Fruit fly (Drosophila melanogaster) whole organism, embryonic: Measurements from ENCODE around the gene CG14537.

Experiments
- CG10321 ChIP-seq: fragments of 200-800 bp; sonication (Bioruptor generic); IDR thresholded peaks from 2 replicates; pipeline ENCODE4 v1.3.6; 2022; ENCODE audit warnings: missing biosample characterization, missing genetic modification characterization
- CG11696 ChIP-seq: fragments of 200-800 bp; sonication (Bioruptor generic); IDR thresholded peaks from 2 replicates; pipeline ENCODE4 v1.3.6; 2022; ENCODE audit warnings: missing biosample characterization, missing genetic modification characterization
- CG11723 ChIP-seq: fragments of 200-800 bp; sonication (Bioruptor generic); optimal IDR thresholded peaks from 2 replicates; lab custom pipeline; 2017; ENCODE audit warnings: missing biosample characterization, mild to moderate bottlenecking, missing genetic modification characterization
- CG1233 ChIP-seq: fragments of 200-800 bp; sonication (Bioruptor generic); optimal IDR thresholded peaks from 4 replicates; lab custom pipeline; 2018; ENCODE audit warnings: missing biosample characterization, mild to moderate bottlenecking, missing genetic modification characterization
- CG14860 ChIP-seq: fragments of 200-800 bp; sonication (Bioruptor generic); IDR thresholded peaks from 3 replicates; pipeline ENCODE4 v1.3.6; 2022; ENCODE audit warnings: missing biosample characterization, missing genetic modification characterization; ENCODE audit not compliant: partially characterized antibody
- CG15073 ChIP-seq: fragments of 200-800 bp; sonication (Bioruptor generic); optimal IDR thresholded peaks from 2 replicates; lab custom pipeline; 2016; ENCODE audit warnings: missing biosample characterization, missing genetic modification characterization
- CG15514 ChIP-seq: fragments of 200-800 bp; sonication (Bioruptor generic); optimal IDR thresholded peaks from 3 replicates; lab custom pipeline; 2017; ENCODE audit warnings: missing biosample characterization, missing genetic modification characterization, mild to moderate bottlenecking, moderate library complexity, missing genetic modification reagents
- CG1647 ChIP-seq: fragments of 200-800 bp; sonication (Bioruptor generic); optimal IDR thresholded peaks from 3 replicates; lab custom pipeline; 2016; ENCODE audit warnings: missing biosample characterization, missing genetic modification characterization
- CG16779 ChIP-seq: fragments of 200-800 bp; sonication (Bioruptor generic); IDR thresholded peaks from 2 replicates; pipeline ENCODE4 v1.3.6; 2022; ENCODE audit warnings: missing biosample characterization, missing genetic modification characterization
- CG17186 ChIP-seq: fragments of 200-800 bp; sonication (Bioruptor generic); optimal IDR thresholded peaks from 3 replicates; lab custom pipeline; 2017; ENCODE audit warnings: missing biosample characterization, missing genetic modification reagents, missing genetic modification characterization
- CG18476 ChIP-seq: fragments of 200-800 bp; sonication (Bioruptor generic); optimal IDR thresholded peaks from 2 replicates; lab custom pipeline; 2016; ENCODE audit warnings: missing biosample characterization, mild to moderate bottlenecking, missing genetic modification characterization
- CG2116 ChIP-seq: fragments of 200-800 bp; sonication (Bioruptor generic); optimal IDR thresholded peaks from 3 replicates; lab custom pipeline; 2018; ENCODE audit warnings: missing biosample characterization, mild to moderate bottlenecking, missing genetic modification characterization
- CG2120 ChIP-seq: fragments of 200-800 bp; sonication (Bioruptor generic); optimal IDR thresholded peaks from 3 replicates; lab custom pipeline; 2016; ENCODE audit warnings: missing biosample characterization, missing genetic modification characterization
- CG31388 ChIP-seq: fragments of 200-800 bp; sonication (Bioruptor generic); optimal IDR thresholded peaks from 2 replicates; lab custom pipeline; 2016; ENCODE audit warnings: missing biosample characterization, missing genetic modification characterization
- CG5180 ChIP-seq: fragments of 200-800 bp; sonication (Bioruptor generic); optimal IDR thresholded peaks from 3 replicates; lab custom pipeline; 2017; ENCODE audit warnings: missing biosample characterization, missing genetic modification characterization, mild to moderate bottlenecking, moderate library complexity, missing genetic modification reagents
- CG8290 ChIP-seq, 3 experiments: fragments of 200-800 bp; sonication (Bioruptor generic); optimal IDR thresholded peaks; 2 replicates each; lab custom pipeline; 2016 to 2019; ENCODE audit warnings: missing biosample characterization in 3 of 3, missing genetic modification characterization in 3 of 3, mild to moderate bottlenecking in 2 of 3, moderate library complexity in 1 of 3
- CG8388 ChIP-seq: fragments of 200-800 bp; sonication (Bioruptor generic); optimal IDR thresholded peaks from 2 replicates; lab custom pipeline; 2019; ENCODE audit warnings: missing biosample characterization, mild to moderate bottlenecking, missing genetic modification characterization, moderate library complexity
- CTCF ChIP-seq: fragments of 200-800 bp; sonication (Bioruptor generic); optimal IDR thresholded peaks from 2 replicates; lab custom pipeline; 2017; ENCODE audit warnings: missing biosample characterization, mild to moderate bottlenecking, missing genetic modification characterization, moderate library complexity
- CrebB ChIP-seq: fragments of 200-800 bp; sonication (Bioruptor generic); optimal IDR thresholded peaks from 3 replicates; lab custom pipeline; 2018; ENCODE audit warnings: missing biosample characterization, mild to moderate bottlenecking, missing genetic modification characterization
- Deaf1 ChIP-seq: fragments of 200-800 bp; optimal IDR thresholded peaks from 3 replicates; lab custom pipeline; 2019; ENCODE audit warnings: missing biosample characterization, mild to moderate bottlenecking, missing genetic modification characterization, moderate library complexity
- Dfd ChIP-seq, 2 experiments: fragments of >200 bp; optimal IDR thresholded peaks; 2 replicates each; lab custom pipeline; 2017; ENCODE audit warnings: missing biosample characterization in 2 of 2, missing genetic modification characterization in 2 of 2
- Drgx ChIP-seq: fragments of 200-800 bp; sonication (Bioruptor generic); IDR thresholded peaks from 2 replicates; pipeline ENCODE4 v1.3.6; 2022; ENCODE audit warnings: missing biosample characterization, missing genetic modification characterization
- E2f1 ChIP-seq: fragments of 200-800 bp; sonication (Bioruptor generic); IDR thresholded peaks from 2 replicates; pipeline ENCODE4 v1.3.6; 2022; ENCODE audit warnings: missing biosample characterization, missing genetic modification characterization
- Eip74EF ChIP-seq, 2 experiments: fragments of 200-800 bp in 1 of 2; fragments of >200 bp in 1 of 2; sonication (Bioruptor generic) in 1 of 2; optimal IDR thresholded peaks; 2 replicates each; lab custom pipeline; 2017 to 2019; ENCODE audit warnings: missing biosample characterization in 2 of 2, missing genetic modification characterization in 2 of 2, mild to moderate bottlenecking in 1 of 2, moderate library complexity in 1 of 2
- HHEX ChIP-seq: fragments of 200-800 bp; sonication (Bioruptor generic); optimal IDR thresholded peaks from 3 replicates; lab custom pipeline; 2017; ENCODE audit warnings: missing biosample characterization, mild to moderate bottlenecking, missing genetic modification characterization, missing genetic modification reagents
- HmgD ChIP-seq: fragments of 200-800 bp; sonication (Bioruptor generic); optimal IDR thresholded peaks from 3 replicates; lab custom pipeline; 2016; ENCODE audit warnings: missing biosample characterization, missing genetic modification characterization
- Kr ChIP-seq: fragments of 200-800 bp; sonication (Bioruptor generic); optimal IDR thresholded peaks from 2 replicates; lab custom pipeline; 2017; ENCODE audit warnings: missing biosample characterization, mild to moderate bottlenecking, missing genetic modification characterization
- NC2β ChIP-seq: fragments of 200-800 bp; sonication (Bioruptor generic); optimal IDR thresholded peaks from 2 replicates; lab custom pipeline; 2016; ENCODE audit warnings: missing biosample characterization, missing genetic modification characterization
- Nf-YC ChIP-seq: fragments of 200-800 bp; optimal IDR thresholded peaks from 3 replicates; lab custom pipeline; 2019; ENCODE audit warnings: missing biosample characterization, mild to moderate bottlenecking, missing genetic modification characterization, moderate library complexity
- Opbp ChIP-seq: fragments of 200-800 bp; sonication (Bioruptor generic); IDR thresholded peaks from 3 replicates; pipeline ENCODE4 v1.3.6; 2022; ENCODE audit warnings: missing biosample characterization, missing genetic modification characterization; ENCODE audit not compliant: partially characterized antibody
- Poxn ChIP-seq: fragments of 200-800 bp; sonication (Bioruptor generic); IDR thresholded peaks from 2 replicates; pipeline ENCODE4 v1.3.6; 2022; ENCODE audit warnings: missing biosample characterization, missing genetic modification characterization
- Side ChIP-seq: fragments of 200-800 bp; sonication (Bioruptor generic); optimal IDR thresholded peaks from 2 replicates; lab custom pipeline; 2016; ENCODE audit warnings: missing biosample characterization, missing genetic modification characterization
- Xbp1 ChIP-seq: fragments of 200-800 bp; sonication (Bioruptor generic); optimal IDR thresholded peaks from 3 replicates; lab custom pipeline; 2016; ENCODE audit warnings: missing biosample characterization, mild to moderate bottlenecking, missing genetic modification characterization
- ac ChIP-seq: fragments of 200-800 bp; sonication (Bioruptor generic); optimal IDR thresholded peaks from 3 replicates; lab custom pipeline; 2017; ENCODE audit warnings: missing biosample characterization, mild to moderate bottlenecking, missing genetic modification characterization
- ap ChIP-seq: fragments of 200-800 bp; sonication (Bioruptor generic); IDR thresholded peaks from 2 replicates; pipeline ENCODE4 v1.3.6; 2022; ENCODE audit warnings: missing biosample characterization, missing genetic modification characterization
- chif ChIP-seq, 2 experiments: fragments of 200-800 bp; sonication (Bioruptor generic); optimal IDR thresholded peaks; 3 replicates each; lab custom pipeline; 2016; ENCODE audit warnings: missing biosample characterization in 2 of 2, missing genetic modification characterization in 2 of 2
- ci ChIP-seq: fragments of 200-800 bp; sonication (Bioruptor generic); IDR thresholded peaks from 3 replicates; pipeline ENCODE4 v1.3.6; 2022; ENCODE audit warnings: missing biosample characterization, missing genetic modification characterization
- emc ChIP-seq: fragments of 200-800 bp; sonication (Bioruptor generic); optimal IDR thresholded peaks from 2 replicates; lab custom pipeline; 2016; ENCODE audit warnings: missing biosample characterization, missing genetic modification characterization
- inv ChIP-seq: fragments of 200-800 bp; sonication (Bioruptor generic); IDR thresholded peaks from 2 replicates; pipeline ENCODE4 v1.3.6; 2022; ENCODE audit warnings: missing biosample characterization, missing genetic modification characterization; ENCODE audit not compliant: partially characterized antibody
- lab ChIP-seq: fragments of 200-800 bp; sonication (Bioruptor generic); optimal IDR thresholded peaks from 3 replicates; lab custom pipeline; 2017; ENCODE audit warnings: missing biosample characterization, missing genetic modification characterization, mild to moderate bottlenecking, moderate library complexity, missing genetic modification reagents
- nerfin-2 ChIP-seq: fragments of 200-800 bp; sonication (Bioruptor generic); IDR thresholded peaks from 2 replicates; pipeline ENCODE4 v1.3.6; 2022; ENCODE audit warnings: missing biosample characterization, missing genetic modification characterization; ENCODE audit not compliant: partially characterized antibody
- pan ChIP-seq, 4 experiments: fragments of >200 bp in 3 of 4; fragments of 200-800 bp in 1 of 4; sonication (Bioruptor generic) in 1 of 4; optimal IDR thresholded peaks in 3 of 4; IDR thresholded peaks in 1 of 4; 2 replicates each; pipeline versions ENCODE4 v1.3.6 to Lab custom; 2017 to 2022; ENCODE audit warnings: missing biosample characterization in 2 of 4, missing genetic modification characterization in 2 of 4, mixed read lengths in 1 of 4
- psq ChIP-seq: fragments of 200-800 bp; sonication (Bioruptor generic); optimal IDR thresholded peaks from 2 replicates; lab custom pipeline; 2017; ENCODE audit warnings: missing biosample characterization, missing genetic modification characterization
- row ChIP-seq: fragments of 200-800 bp; sonication (Bioruptor generic); IDR thresholded peaks from 3 replicates; pipeline ENCODE4 v1.3.6; 2022; ENCODE audit warnings: missing biosample characterization, missing genetic modification characterization
- sim ChIP-seq: fragments of 200-800 bp; sonication (Bioruptor generic); IDR thresholded peaks from 2 replicates; pipeline ENCODE4 v1.3.6; 2022; ENCODE audit warnings: missing biosample characterization, missing genetic modification characterization
- so ChIP-seq: fragments of 200-800 bp; sonication (Bioruptor generic); IDR thresholded peaks from 3 replicates; pipeline ENCODE4 v1.3.6; 2022; ENCODE audit warnings: missing biosample characterization, missing genetic modification characterization
- ssp ChIP-seq: fragments of 200-800 bp; sonication (Bioruptor generic); IDR thresholded peaks from 2 replicates; pipeline ENCODE4 v1.3.6; 2022; ENCODE audit warnings: missing biosample characterization, missing genetic modification characterization
- stwl ChIP-seq: fragments of 200-800 bp; sonication (Bioruptor generic); optimal IDR thresholded peaks from 3 replicates; lab custom pipeline; 2018; ENCODE audit warnings: missing biosample characterization, mild to moderate bottlenecking, missing genetic modification characterization, moderate library complexity
- sug ChIP-seq: fragments of 200-800 bp; optimal IDR thresholded peaks from 2 replicates; lab custom pipeline; 2019; ENCODE audit warnings: missing biosample characterization, mild to moderate bottlenecking, missing genetic modification characterization, moderate library complexity
- trh ChIP-seq: fragments of 200-800 bp; sonication (Bioruptor generic); optimal IDR thresholded peaks from 2 replicates; lab custom pipeline; 2016; ENCODE audit warnings: missing biosample characterization, missing genetic modification characterization

The CG14537 gene

dm6 chr2L:7809699-7810088, 30.6 kb upstream of the CG14537 start (continued):
- no peak; the same call in 1 of the 2 replicates for TF ChIP-seq E2f1 (GFP tag; lab: Robert Waterston, UW)
- no peak for TF ChIP-seq CG18476 (GFP tag; lab: Kevin White, UChicago)
- TF ChIP-seq ssp (GFP tag; lab: Robert Waterston, UW): no peak
- no peak for TF ChIP-seq CG8290 (GFP tag; optimal IDR thresholded peaks at IDR 0.05; lab: Kevin White, UChicago)
- TF ChIP-seq CG8290 (tag; optimal IDR thresholded peaks at IDR 0.05; lab: Kevin White, UChicago): peak in 1 of 2 experiments; percentile 49
- peak; percentile 32; the same call in 1 of the 3 replicates for TF ChIP-seq Opbp (GFP tag; lab: Robert Waterston, UW)
- no peak for TF ChIP-seq CG2116 (GFP tag; lab: Kevin White, UChicago)
- peak; percentile 26; the same call in 1 of the 2 replicates for TF ChIP-seq nerfin-2 (GFP tag; lab: Robert Waterston, UW)
- no peak for TF ChIP-seq CG14860 (GFP tag; lab: Robert Waterston, UW)
- peak; percentile 60; the same call in 1 of the 3 replicates for TF ChIP-seq ci
- no peak for TF ChIP-seq stwl (tag; lab: Kevin White, UChicago)
- TF ChIP-seq pan (optimal IDR thresholded peaks at IDR 0.05; lab: Kevin White, UChicago): no peak
- peak in 1 of 2 experiments; percentile 43 for TF ChIP-seq pan (GFP tag; optimal IDR thresholded peaks at IDR 0.05 in 1 of 2, IDR thresholded peaks at IDR 0.05 in 1 of 2)
- TF ChIP-seq Drgx: no peak; the same call in 1 of the 2 replicates
- peak; percentile 27; the same call in 1 of the 3 replicates for TF ChIP-seq row (GFP tag; lab: Robert Waterston, UW)
- no peak for TF ChIP-seq CG31388 (GFP tag; lab: Kevin White, UChicago)
- TF ChIP-seq Side: no peak
- TF ChIP-seq psq (GFP tag; lab: Kevin White, UChicago): no peak
- TF ChIP-seq HHEX: no peak
- TF ChIP-seq ac (GFP tag; lab: Kevin White, UChicago): no peak
- no peak for TF ChIP-seq ap (GFP tag; lab: Robert Waterston, UW)
- no peak for TF ChIP-seq Xbp1 (GFP tag; lab: Kevin White, UChicago)
- no peak for TF ChIP-seq CG8388
- no peak for TF ChIP-seq CG15073 (GFP tag; lab: Kevin White, UChicago)
- TF ChIP-seq CG5180 (GFP tag; lab: Kevin White, UChicago): no peak
- no peak for TF ChIP-seq inv (GFP tag; lab: Robert Waterston, UW)
- peak; percentile 29 for TF ChIP-seq CG2120 (GFP tag; lab: Kevin White, UChicago)
- peak; percentile 46 for TF ChIP-seq lab (GFP tag; lab: Kevin White, UChicago)
- TF ChIP-seq CG1233 (GFP tag; lab: Kevin White, UChicago): no peak
- TF ChIP-seq CG15514 (GFP tag; lab: Kevin White, UChicago): peak; percentile 31
- TF ChIP-seq chif (GFP tag; optimal IDR thresholded peaks at IDR 0.05; lab: Kevin White, UChicago): no peak
- TF ChIP-seq emc (GFP tag; lab: Kevin White, UChicago): no peak
- peak; percentile 18 for TF ChIP-seq Deaf1 (tag; lab: Kevin White, UChicago)
- no peak for TF ChIP-seq CrebB (tag; lab: Kevin White, UChicago)
- no peak for TF ChIP-seq CG16779 (GFP tag; lab: Robert Waterston, UW)
- no peak for TF ChIP-seq CG1647 (GFP tag; lab: Kevin White, UChicago)
- no peak for TF ChIP-seq so (GFP tag; lab: Robert Waterston, UW)
- no peak for TF ChIP-seq Kr (GFP tag; lab: Kevin White, UChicago)
- TF ChIP-seq trh (GFP tag; lab: Kevin White, UChicago): no peak
- no peak for TF ChIP-seq Dfd (GFP tag; optimal IDR thresholded peaks at IDR 0.05; lab: Kevin White, UChicago)
- no peak for TF ChIP-seq CTCF (GFP tag; lab: Kevin White, UChicago)
- no peak for TF ChIP-seq CG10321 (GFP tag; lab: Robert Waterston, UW)
- peak; percentile 15 for TF ChIP-seq Nf-YC (tag; lab: Kevin White, UChicago)
- TF ChIP-seq CG11723: no peak
- no peak for TF ChIP-seq CG17186
- TF ChIP-seq HmgD (GFP tag; lab: Kevin White, UChicago): peak; percentile 61
- no peak for TF ChIP-seq Poxn (GFP tag; lab: Robert Waterston, UW)
- no peak for TF ChIP-seq CG11696 (GFP tag; lab: Robert Waterston, UW)
- TF ChIP-seq Eip74EF (GFP tag; optimal IDR thresholded peaks at IDR 0.05; lab: Kevin White, UChicago): no peak
- peak; percentile 39 for TF ChIP-seq sug (tag; lab: Kevin White, UChicago)
- no peak for TF ChIP-seq NC2β (GFP tag; lab: Kevin White, UChicago)
- TF ChIP-seq sim (GFP tag; lab: Robert Waterston, UW): no peak
